Worm (Caenorhabditis elegans): ENCODE measurements around the gene F32D8.11.

DNA sequence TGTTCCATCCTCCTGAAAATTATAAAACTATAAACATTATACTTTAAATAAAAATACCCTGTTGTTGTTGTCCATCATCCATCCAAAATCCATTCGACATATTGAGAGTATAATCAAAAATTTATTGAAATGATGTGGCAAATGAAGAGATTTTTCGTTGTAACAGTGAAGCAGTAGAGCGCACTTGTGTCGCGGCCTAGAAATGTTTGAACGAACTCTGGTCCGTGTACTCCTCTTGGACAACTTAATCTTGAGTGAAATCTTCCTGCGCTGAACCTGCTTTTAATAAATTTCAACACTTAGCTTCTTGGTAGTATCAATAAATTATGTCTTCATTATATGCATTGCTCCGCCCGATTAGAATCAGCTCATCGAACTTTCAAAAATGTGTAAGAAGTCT, 5.7 kb upstream of the F32D8.11 start, which contains the start of the genes F32D8.14 and F32D8.5:
- peak; percentile 33 for TF ChIP-seq him-1 (tag; optimal IDR thresholded peaks at IDR 0.05)
- peak; percentile 92 for TF ChIP-seq W03F9.2 (tag; optimal IDR thresholded peaks at IDR 0.05)
